Worm (Caenorhabditis elegans) whole organism, L1 larva: ENCODE measurements around the gene his-4.

ENCODE experiments used
- C04F5.9 ChIP-seq: sonication (generic microtip); optimal IDR thresholded peaks from 2 replicates; lab custom pipeline; 2016; ENCODE audit warnings: missing genetic modification characterization, missing compliant biosample characterization
- ama-1 ChIP-seq: fragments of 150-350 bp; optimal IDR thresholded peaks from 2 replicates; lab custom pipeline; 2014
- ces-1 ChIP-seq: fragments of 150-350 bp; optimal IDR thresholded peaks from 2 replicates; lab custom pipeline; 2014; ENCODE audit warnings: missing biosample characterization, missing genetic modification reagents, missing genetic modification characterization
- elt-3 ChIP-seq, 6 experiments: fragments of 150-350 bp in 1 of 6; sonication (generic microtip); optimal IDR thresholded peaks; 2 replicates each; lab custom pipeline; 2017 to 2018; ENCODE audit warnings: missing biosample characterization in 6 of 6, missing genetic modification characterization in 6 of 6, inconsistent platforms in 1 of 6
- fkh-10 ChIP-seq: sonication (generic microtip); optimal IDR thresholded peaks from 2 replicates; lab custom pipeline; 2017; ENCODE audit warnings: missing biosample characterization, missing genetic modification reagents, missing genetic modification characterization
- fos-1 ChIP-seq: fragments of 150-350 bp; optimal IDR thresholded peaks from 2 replicates; lab custom pipeline; 2014; ENCODE audit warnings: missing biosample characterization, missing genetic modification characterization
- hlh-4 ChIP-seq: sonication (generic microtip); optimal IDR thresholded peaks from 2 replicates; lab custom pipeline; 2016; ENCODE audit warnings: mild to moderate bottlenecking, missing genetic modification characterization, missing compliant biosample characterization
- lin-35 ChIP-seq, 2 experiments: fragments of 150-350 bp; optimal IDR thresholded peaks; 2 replicates each; lab custom pipeline; 2014; ENCODE audit warnings: missing biosample characterization in 2 of 2, missing genetic modification characterization in 2 of 2, missing genetic modification reagents in 2 of 2
- lsy-2 ChIP-seq, 2 experiments: fragments of 150-350 bp; optimal IDR thresholded peaks; 2 replicates each; lab custom pipeline; 2014; ENCODE audit warnings: missing biosample characterization in 2 of 2, missing genetic modification characterization in 2 of 2
- nhr-76 ChIP-seq: sonication (generic microtip); optimal IDR thresholded peaks from 2 replicates; lab custom pipeline; 2017; ENCODE audit warnings: missing biosample characterization, missing genetic modification characterization
- pqm-1 ChIP-seq: sonication (generic microtip); optimal IDR thresholded peaks from 3 replicates; lab custom pipeline; 2017; ENCODE audit warnings: missing biosample characterization, missing genetic modification characterization
- unc-130 ChIP-seq: fragments of 150-350 bp; optimal IDR thresholded peaks from 2 replicates; lab custom pipeline; 2017; ENCODE audit warnings: missing biosample characterization, missing genetic modification characterization, inconsistent platforms
- unc-30 ChIP-seq: sonication (generic microtip); optimal IDR thresholded peaks from 2 replicates; lab custom pipeline; 2017; ENCODE audit warnings: missing biosample characterization, missing genetic modification characterization
- zag-1 ChIP-seq: fragments of 150-350 bp; optimal IDR thresholded peaks from 2 replicates; lab custom pipeline; 2014; ENCODE audit warnings: missing biosample characterization, missing genetic modification characterization

- TF ChIP-seq unc-30 (tag; lab: Kevin White, UChicago) (no peak), C04F5.9 (tag; lab: Kevin White, UChicago) (no peak), zag-1 (tag; lab: Kevin White, UChicago) (no peak), hlh-4 (tag; lab: Kevin White, UChicago) (no peak), pqm-1 (no peak), ama-1 (no peak), lin-35 (GFP tag; optimal IDR thresholded peaks at IDR 0.05; lab: Kevin White, UChicago) (no peak), fos-1 (tag; lab: Kevin White, UChicago) (no peak), nhr-76 (tag; lab: Kevin White, UChicago) (no peak), fkh-10 (GFP tag; lab: Kevin White, UChicago) (no peak), unc-130 (tag; lab: Kevin White, UChicago) (no peak), elt-3 (tag; optimal IDR thresholded peaks at IDR 0.05; lab: Kevin White, UChicago) (no peak), ces-1 (GFP tag; lab: Kevin White, UChicago) (no peak), lsy-2 (tag; optimal IDR thresholded peaks at IDR 0.05; lab: Kevin White, UChicago) (no peak)
Observed at ce11 chrV:16047508-16047907, 7.2 kb upstream of the his-4 start, which contains the start of gene str-198.
